Fruit fly (Drosophila melanogaster) S2 (cell line): ENCODE results near the gene aos.

Experiments
- CG8478 ChIP-seq: fragments of >200 bp; optimal IDR thresholded peaks from 2 replicates; lab custom pipeline; 2018
- CTCF ChIP-seq, 2 experiments: fragments of >200 bp; optimal IDR thresholded peaks; 2 replicates each; lab custom pipeline; 2018

aos gene

dm6 chr3L:16437271-16437670 is 46.2 kb downstream of the aos start:
- TF ChIP-seq CTCF (optimal IDR thresholded peaks at IDR 0.05; lab: Kevin White, UChicago) = no peak
- no peak for TF ChIP-seq CG8478 (lab: Kevin White, UChicago)

- no peak for TF ChIP-seq CTCF (optimal IDR thresholded peaks at IDR 0.05; lab: Kevin White, UChicago)
- no peak for TF ChIP-seq CG8478 (lab: Kevin White, UChicago)
Observed at dm6 chr3L:16433556-16433955, 49.9 kb downstream of the aos start.

- no peak for TF ChIP-seq CG8478 (lab: Kevin White, UChicago)
- no peak for TF ChIP-seq CTCF (optimal IDR thresholded peaks at IDR 0.05; lab: Kevin White, UChicago)
Observed at dm6 chr3L:16431056-16431455, 52.4 kb downstream of the aos start.

dm6 chr3L:16429451-16429850 is 54.0 kb downstream of the aos start:
- TF ChIP-seq CG8478 (lab: Kevin White, UChicago) (no peak), CTCF (optimal IDR thresholded peaks at IDR 0.05; lab: Kevin White, UChicago) (no peak)
